Worm (Caenorhabditis elegans) whole organism, L2 larva: Measurements from ENCODE around the gene T20B3.1.

Experiments
- R02D3.7 ChIP-seq: fragments of 150-350 bp; optimal IDR thresholded peaks from 2 replicates; lab custom pipeline; 2014; ENCODE audit warnings: missing biosample characterization, missing genetic modification characterization
- aly-2 ChIP-seq: fragments of 150-350 bp; optimal IDR thresholded peaks from 2 replicates; lab custom pipeline; 2014; ENCODE audit warnings: missing biosample characterization, missing genetic modification characterization
- egl-27 ChIP-seq: sonication (generic microtip); optimal IDR thresholded peaks from 3 replicates; lab custom pipeline; 2017; ENCODE audit warnings: missing biosample characterization, missing genetic modification reagents, missing genetic modification characterization
- lin-13 ChIP-seq: fragments of 150-350 bp; optimal IDR thresholded peaks from 2 replicates; lab custom pipeline; 2014; ENCODE audit warnings: missing biosample characterization, missing genetic modification reagents, missing genetic modification characterization
- nhr-12 ChIP-seq: fragments of 150-350 bp; optimal IDR thresholded peaks from 2 replicates; lab custom pipeline; 2014; ENCODE audit warnings: missing biosample characterization, missing genetic modification characterization
- nhr-77 ChIP-seq: fragments of 150-350 bp; optimal IDR thresholded peaks from 2 replicates; lab custom pipeline; 2014; ENCODE audit warnings: missing biosample characterization, missing genetic modification characterization
- unc-55 ChIP-seq: fragments of 150-350 bp; sonication (generic microtip); optimal IDR thresholded peaks from 3 replicates; lab custom pipeline; 2014; ENCODE audit warnings: missing biosample characterization, missing genetic modification reagents, missing genetic modification characterization
- zag-1 ChIP-seq: fragments of 150-350 bp; optimal IDR thresholded peaks from 2 replicates; lab custom pipeline; 2014; ENCODE audit warnings: missing biosample characterization, missing genetic modification characterization
- ztf-11 ChIP-seq: sonication (generic microtip); optimal IDR thresholded peaks from 2 replicates; lab custom pipeline; 2017; ENCODE audit warnings: missing biosample characterization, missing genetic modification characterization

DNA sequence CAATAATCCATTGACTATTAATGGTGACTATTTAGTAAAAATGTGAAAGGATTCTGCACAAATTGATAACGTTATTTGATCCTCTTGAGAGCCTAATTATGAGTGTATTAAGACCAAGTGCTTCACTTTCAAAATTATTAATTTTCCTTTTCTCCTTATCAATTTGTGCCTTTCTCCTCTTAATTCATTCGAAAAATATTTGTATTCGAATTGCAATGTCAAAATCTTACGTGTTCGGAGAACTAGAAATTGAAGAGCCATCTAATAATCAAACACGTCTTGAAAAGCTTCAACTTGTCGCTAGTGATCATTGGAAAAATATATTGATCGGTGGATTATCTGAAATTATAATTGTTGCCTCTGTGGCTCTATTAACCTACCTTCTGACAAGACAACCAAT is 33.1 kb downstream of the T20B3.1 start, which contains the start of the genes clec-36 and clec-26:
- TF ChIP-seq egl-27 (no peak), unc-55 (GFP tag; lab: Kevin White, UChicago) (no peak), ztf-11 (no peak), zag-1 (tag; lab: Kevin White, UChicago) (no peak), nhr-77 (no peak), lin-13 (GFP tag; lab: Kevin White, UChicago) (no peak), nhr-12 (tag; lab: Kevin White, UChicago) (no peak), R02D3.7 (tag; lab: Kevin White, UChicago) (no peak), aly-2 (tag; lab: Kevin White, UChicago) (no peak)
